Worm (Caenorhabditis elegans) whole organism, early embryonic: ENCODE measurements around the gene efr-3.

Experiments used
- B0310.2 ChIP-seq: sonication (generic microtip); optimal IDR thresholded peaks from 2 replicates; lab custom pipeline; 2016; ENCODE audit warnings: mild to moderate bottlenecking, missing genetic modification characterization, missing compliant biosample characterization
- F13C5.2 ChIP-seq: sonication (generic microtip); optimal IDR thresholded peaks from 2 replicates; lab custom pipeline; 2017; ENCODE audit warnings: mild to moderate bottlenecking, missing genetic modification characterization, inconsistent platforms, missing compliant biosample characterization
- aly-1 ChIP-seq: sonication (generic microtip); optimal IDR thresholded peaks from 2 replicates; lab custom pipeline; 2016; ENCODE audit warnings: missing genetic modification characterization, missing compliant biosample characterization
- ama-1 ChIP-seq: fragments of 150-350 bp; optimal IDR thresholded peaks from 2 replicates; lab custom pipeline; 2014
- ceh-13 ChIP-seq: fragments of 200-800 bp; sonication (Bioruptor generic); optimal IDR thresholded peaks from 2 replicates; lab custom pipeline; 2018; ENCODE audit warnings: mild to moderate bottlenecking, missing genetic modification characterization, missing compliant biosample characterization
- ceh-36 ChIP-seq: sonication (generic microtip); optimal IDR thresholded peaks from 2 replicates; lab custom pipeline; 2016; ENCODE audit warnings: missing genetic modification characterization, inconsistent platforms, missing compliant biosample characterization
- ets-7 ChIP-seq: sonication (generic microtip); optimal IDR thresholded peaks from 2 replicates; lab custom pipeline; 2016; ENCODE audit warnings: missing genotype, missing genetic modification characterization, missing compliant biosample characterization
- flt-1 ChIP-seq: fragments of 200-800 bp; sonication (Bioruptor generic); IDR thresholded peaks from 2 replicates; pipeline ENCODE4 v1.3.6; 2022; ENCODE audit warnings: missing genetic modification characterization, missing compliant biosample characterization
- hmbx-1 ChIP-seq: sonication (generic microtip); optimal IDR thresholded peaks from 2 replicates; lab custom pipeline; 2016; ENCODE audit warnings: mild to moderate bottlenecking, missing genetic modification characterization, missing compliant biosample characterization
- hmg-4 ChIP-seq: fragments of 200-800 bp; sonication (Bioruptor generic); optimal IDR thresholded peaks from 2 replicates; lab custom pipeline; 2018; ENCODE audit warnings: mild to moderate bottlenecking, missing genetic modification characterization, missing compliant biosample characterization
- hnd-1 ChIP-seq: sonication (generic microtip); optimal IDR thresholded peaks from 2 replicates; lab custom pipeline; 2016; ENCODE audit warnings: missing genetic modification characterization, missing compliant biosample characterization
- pes-1 ChIP-seq: fragments of 200-800 bp; sonication (Bioruptor generic); IDR thresholded peaks from 2 replicates; pipeline ENCODE4 v1.3.6; 2022; ENCODE audit warnings: missing genetic modification reagents, missing genetic modification characterization, missing compliant biosample characterization
- scrt-1 ChIP-seq: fragments of 200-800 bp; sonication (Bioruptor generic); IDR thresholded peaks from 2 replicates; pipeline ENCODE4 v1.3.6; 2022; ENCODE audit warnings: missing genetic modification characterization, missing compliant biosample characterization
- sea-1 ChIP-seq: fragments of 200-800 bp; sonication (Bioruptor generic); conservative IDR thresholded peaks from 2 replicates; pipeline ENCODE4 v1.3.6; 2022; ENCODE audit warnings: missing genetic modification characterization, missing compliant biosample characterization
- tbx-11 ChIP-seq: fragments of 200-800 bp; sonication (Bioruptor generic); IDR thresholded peaks from 2 replicates; pipeline ENCODE4 v1.3.6; 2022; ENCODE audit warnings: missing genetic modification characterization, missing compliant biosample characterization
- tbx-37 ChIP-seq: fragments of 200-800 bp; sonication (Bioruptor generic); conservative IDR thresholded peaks from 2 replicates; pipeline ENCODE4 v1.3.6; 2022; ENCODE audit warnings: missing genetic modification reagents, missing genetic modification characterization, missing compliant biosample characterization
- tra-4 ChIP-seq: sonication (generic microtip); optimal IDR thresholded peaks from 2 replicates; lab custom pipeline; 2017; ENCODE audit warnings: missing genetic modification characterization, missing compliant biosample characterization

The efr-3 gene

ce11 chrII:6269805-6270414, 51.0 kb downstream of the efr-3 start, which contains the start of gene F13H8.2:
Gene F13H8.2, plus strand, starts transcription at chrII:6270364.
- TF ChIP-seq tra-4 (tag; lab: Kevin White, UChicago) (no peak), sea-1 (no peak), scrt-1 (GFP tag; lab: Robert Waterston, UW) (peak; percentile 73; the same call in 1 of the 2 replicates), tbx-11 (0 out of 2 replicates have a peak, but pooled peaks have one; percentile 23), ama-1 (lab: Kevin White, UChicago) (no peak), ceh-36 (tag; lab: Kevin White, UChicago) (peak; percentile 47), ceh-13 (GFP tag; lab: Kevin White, UChicago) (no peak), ets-7 (tag; lab: Kevin White, UChicago) (no peak), flt-1 (GFP tag; lab: Robert Waterston, UW) (peak; percentile 23; the same call in 1 of the 2 replicates), hmbx-1 (tag; lab: Kevin White, UChicago) (no peak), hnd-1 (tag; lab: Kevin White, UChicago) (no peak), B0310.2 (tag; lab: Kevin White, UChicago) (no peak), pes-1 (GFP tag; lab: Robert Waterston, UW) (no peak; the same call in 1 of the 2 replicates), aly-1 (tag; lab: Kevin White, UChicago) (no peak), F13C5.2 (peak; percentile 28), tbx-37 (GFP tag; lab: Robert Waterston, UW) (peak; percentile 51; the same call in 1 of the 2 replicates), hmg-4 (GFP tag; lab: Kevin White, UChicago) (no peak)
